Worm (Caenorhabditis elegans) whole organism, L4 larva: Measurements from ENCODE around the gene fbxa-202.

Experiments
- R02D3.7 ChIP-seq: fragments of 150-350 bp; sonication (generic microtip); optimal IDR thresholded peaks from 3 replicates; lab custom pipeline; 2014; ENCODE audit warnings: missing biosample characterization, missing genetic modification characterization
- T20F7.1 ChIP-seq: fragments of 200-800 bp; sonication (Bioruptor generic); optimal IDR thresholded peaks from 2 replicates; lab custom pipeline; 2018; ENCODE audit warnings: mild to moderate bottlenecking, missing genetic modification characterization, missing compliant biosample characterization
- Y105C5A.15 ChIP-seq: fragments of 200-800 bp; sonication (Bioruptor generic); IDR thresholded peaks from 2 replicates; pipeline ENCODE4 v1.3.6; 2022; ENCODE audit warnings: missing genetic modification characterization, missing compliant biosample characterization
- ZK337.2 ChIP-seq: fragments of 200-800 bp; sonication (Bioruptor generic); IDR thresholded peaks from 2 replicates; pipeline ENCODE4 v1.3.6; 2022; ENCODE audit warnings: missing genetic modification reagents, missing genetic modification characterization, missing compliant biosample characterization
- aha-1 ChIP-seq: fragments of 150-350 bp; peaks from one replicate; lab custom pipeline; 2014; ENCODE audit warnings: missing biosample characterization, missing genetic modification characterization
- aly-2 ChIP-seq: sonication (generic microtip); optimal IDR thresholded peaks from 2 replicates; lab custom pipeline; 2018; ENCODE audit warnings: missing biosample characterization, missing genetic modification characterization
- ceh-20 ChIP-seq: fragments of 200-800 bp; sonication (Bioruptor generic); IDR thresholded peaks from 2 replicates; pipeline ENCODE4 v1.3.6; 2022; ENCODE audit warnings: missing genetic modification reagents, missing genetic modification characterization, missing compliant biosample characterization
- ceh-44 ChIP-seq: fragments of 200-800 bp; sonication (Bioruptor generic); IDR thresholded peaks from 2 replicates; pipeline ENCODE4 v1.3.6; 2022; ENCODE audit warnings: missing genetic modification reagents, missing genetic modification characterization, missing compliant biosample characterization
- cey-2 ChIP-seq: sonication (generic microtip); optimal IDR thresholded peaks from 3 replicates; lab custom pipeline; 2017; ENCODE audit warnings: missing genetic modification characterization, mild to moderate bottlenecking, missing compliant biosample characterization, antibody characterized with exemption, borderline replicate concordance; ENCODE audit not compliant: insufficient read depth
- daf-8 ChIP-seq: fragments of 200-800 bp; sonication (Bioruptor generic); IDR thresholded peaks from 2 replicates; pipeline ENCODE4 v1.3.6; 2022; ENCODE audit warnings: missing genetic modification characterization, missing compliant biosample characterization
- dmd-8 ChIP-seq: fragments of 200-800 bp; sonication (Bioruptor generic); IDR thresholded peaks from 2 replicates; pipeline ENCODE4 v1.3.6; 2022; ENCODE audit warnings: missing genetic modification characterization, missing compliant biosample characterization
- duxl-1 ChIP-seq: sonication (generic microtip); optimal IDR thresholded peaks from 2 replicates; lab custom pipeline; 2016; ENCODE audit warnings: mild to moderate bottlenecking, missing genetic modification characterization, moderate library complexity, missing compliant biosample characterization; ENCODE audit not compliant: poor library complexity
- dve-1 ChIP-seq: sonication (generic microtip); optimal IDR thresholded peaks from 2 replicates; lab custom pipeline; 2017; ENCODE audit warnings: antibody characterized with exemption, mild to moderate bottlenecking, missing genetic modification characterization, missing compliant biosample characterization; ENCODE audit not compliant: insufficient read depth
- egl-27 ChIP-seq: sonication (generic microtip); optimal IDR thresholded peaks from 3 replicates; lab custom pipeline; 2017; ENCODE audit warnings: missing biosample characterization, missing genetic modification reagents, missing genetic modification characterization
- fos-1 ChIP-seq: fragments of 150-350 bp; optimal IDR thresholded peaks from 2 replicates; lab custom pipeline; 2014; ENCODE audit warnings: missing biosample characterization, missing genetic modification characterization
- hif-1 ChIP-seq, 2 experiments: sonication (generic microtip); optimal IDR thresholded peaks; 2 replicates each; lab custom pipeline; 2016 to 2017; ENCODE audit warnings: missing compliant biosample characterization in 2 of 2, missing genetic modification characterization in 2 of 2, missing genetic modification reagents in 2 of 2, missing genotype in 2 of 2, mild to moderate bottlenecking in 1 of 2
- hlh-11 ChIP-seq: fragments of 200-800 bp; sonication (Bioruptor generic); optimal IDR thresholded peaks from 2 replicates; lab custom pipeline; 2018; ENCODE audit warnings: mild to moderate bottlenecking, missing genetic modification characterization, missing compliant biosample characterization
- hlh-30 ChIP-seq: sonication (generic microtip); optimal IDR thresholded peaks from 2 replicates; lab custom pipeline; 2017; ENCODE audit warnings: antibody characterized with exemption, mild to moderate bottlenecking, missing genetic modification characterization, missing compliant biosample characterization; ENCODE audit not compliant: insufficient read depth
- jun-1 ChIP-seq: fragments of 150-350 bp; optimal IDR thresholded peaks from 2 replicates; lab custom pipeline; 2014; ENCODE audit warnings: missing biosample characterization, missing genetic modification reagents, missing genetic modification characterization
- lin-15B ChIP-seq: fragments of 150-350 bp; sonication (generic microtip); optimal IDR thresholded peaks from 3 replicates; lab custom pipeline; 2014; ENCODE audit warnings: missing biosample characterization, missing genetic modification characterization
- lin-38 ChIP-seq: fragments of 200-800 bp; sonication (Bioruptor generic); IDR thresholded peaks from 2 replicates; pipeline ENCODE4 v1.3.6; 2022; ENCODE audit warnings: missing genetic modification reagents, missing genetic modification characterization, missing compliant biosample characterization
- mxl-2 ChIP-seq: fragments of 200-800 bp; sonication (Bioruptor generic); conservative IDR thresholded peaks from 2 replicates; pipeline ENCODE4 v1.3.6; 2022; ENCODE audit warnings: missing genetic modification reagents, missing genetic modification characterization, missing compliant biosample characterization
- nhr-25 ChIP-seq: sonication (generic microtip); optimal IDR thresholded peaks from 2 replicates; lab custom pipeline; 2017; ENCODE audit warnings: missing genetic modification characterization, mild to moderate bottlenecking, missing compliant biosample characterization, antibody characterized with exemption, moderate library complexity, borderline replicate concordance; ENCODE audit not compliant: insufficient read depth
- nhr-28 ChIP-seq: fragments of 150-350 bp; optimal IDR thresholded peaks from 2 replicates; lab custom pipeline; 2014; ENCODE audit warnings: missing biosample characterization, missing genetic modification characterization
- nhr-77 ChIP-seq: fragments of 150-350 bp; optimal IDR thresholded peaks from 2 replicates; lab custom pipeline; 2014; ENCODE audit warnings: missing biosample characterization, missing genetic modification characterization
- saeg-2 ChIP-seq: fragments of 200-800 bp; sonication (Bioruptor generic); IDR thresholded peaks from 2 replicates; pipeline ENCODE4 v1.3.6; 2022; ENCODE audit warnings: missing genetic modification reagents, missing genetic modification characterization, missing compliant biosample characterization
- skn-1 ChIP-seq: fragments of 150-350 bp; optimal IDR thresholded peaks from 2 replicates; lab custom pipeline; 2014; ENCODE audit warnings: missing biosample characterization, missing genetic modification characterization
- snpc-1.2 ChIP-seq: fragments of 200-800 bp; sonication (Bioruptor generic); IDR thresholded peaks from 2 replicates; pipeline ENCODE4 v1.3.6; 2022; ENCODE audit warnings: missing genetic modification reagents, missing genetic modification characterization, missing compliant biosample characterization
- spr-1 ChIP-seq: sonication (generic microtip); optimal IDR thresholded peaks from 2 replicates; lab custom pipeline; 2016; ENCODE audit warnings: mild to moderate bottlenecking, missing genetic modification characterization, missing compliant biosample characterization
- unc-62 ChIP-seq, 3 experiments: fragments of 150-350 bp in 1 of 3; sonication (generic microtip); optimal IDR thresholded peaks in 2 of 3; peaks in 1 of 3; 1 replicate in 1 of 3; 2 replicates in 2 of 3; lab custom pipeline; 2014 to 2017; ENCODE audit warnings: missing biosample characterization in 3 of 3, missing genetic modification characterization in 3 of 3, missing genetic modification reagents in 3 of 3, missing genotype in 1 of 3
- ztf-7 ChIP-seq: fragments of 150-350 bp; optimal IDR thresholded peaks from 2 replicates; lab custom pipeline; 2014; ENCODE audit warnings: missing biosample characterization, missing genetic modification characterization

The fbxa-202 gene

DNA sequence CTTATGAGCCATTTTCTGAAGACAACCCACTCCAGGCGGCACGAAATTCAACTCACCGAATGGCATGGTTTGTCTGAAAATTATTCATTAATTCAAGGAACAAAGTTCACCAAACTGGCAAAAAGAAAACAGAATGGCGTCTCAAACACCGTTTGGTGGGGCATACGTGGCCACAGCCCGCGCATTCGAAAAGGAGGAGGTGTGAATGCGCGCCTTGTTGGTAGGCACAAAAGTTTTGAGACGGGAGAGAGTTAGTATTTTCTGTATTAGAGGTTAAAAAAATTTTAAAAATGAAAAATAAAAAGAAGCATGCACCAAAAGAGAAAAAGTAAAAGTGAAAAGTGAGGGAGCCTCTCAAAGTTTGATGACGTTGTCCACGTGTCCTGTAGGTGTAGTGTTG lies 15.1 kb upstream of the fbxa-202 start (continued):
- TF ChIP-seq hlh-30 (no peak), jun-1 (tag; lab: Kevin White, UChicago) (no peak), cey-2 (tag; lab: Kevin White, UChicago) (no peak)

DNA sequence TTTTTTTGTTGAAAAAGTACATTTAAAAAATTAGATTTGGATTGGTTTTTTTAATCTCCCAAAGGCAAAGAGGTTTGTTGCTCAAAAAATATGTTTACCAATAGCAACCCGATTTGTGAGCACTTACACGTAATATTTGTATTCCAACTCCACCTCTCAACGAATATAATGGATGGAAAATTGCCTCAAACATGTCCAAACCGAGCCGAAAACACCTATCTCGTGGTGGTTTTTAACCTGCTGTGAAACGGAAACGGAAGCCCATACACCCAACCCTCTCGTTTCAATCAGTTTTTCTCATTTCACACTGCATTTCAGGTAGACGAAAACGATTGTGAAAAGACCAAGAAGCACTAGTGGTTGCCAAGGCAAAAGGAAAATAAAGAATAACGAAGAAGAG lies 10.4 kb upstream of the fbxa-202 start, which contains the start of gene cest-24:
cest-24 (plus strand) TSS at position 301 of the 400 bp plus-strand sequence.
- no peak for TF ChIP-seq duxl-1 (tag; lab: Kevin White, UChicago)
- TF ChIP-seq R02D3.7, result no peak
- TF ChIP-seq spr-1 (tag; lab: Kevin White, UChicago), result no peak
- TF ChIP-seq lin-15B (tag; lab: Kevin White, UChicago), result no peak
- no peak for TF ChIP-seq dve-1 (tag; lab: Kevin White, UChicago)
- TF ChIP-seq hif-1 (tag; optimal IDR thresholded peaks at IDR 0.05; lab: Kevin White, UChicago), result no peak
- no peak for TF ChIP-seq saeg-2 (GFP tag; lab: Robert Waterston, UW)
- no peak for TF ChIP-seq mxl-2 (GFP tag; lab: Robert Waterston, UW)
- TF ChIP-seq snpc-1.2 (GFP tag; lab: Robert Waterston, UW), result no peak
- no peak for TF ChIP-seq nhr-25 (tag; lab: Kevin White, UChicago)
- no peak for TF ChIP-seq skn-1 (tag; lab: Kevin White, UChicago)
- no peak for TF ChIP-seq cey-2 (tag; lab: Kevin White, UChicago)
- no peak for TF ChIP-seq ztf-7 (tag; lab: Kevin White, UChicago)
- no peak for TF ChIP-seq ZK337.2
- TF ChIP-seq dmd-8 (GFP tag; lab: Robert Waterston, UW), result no peak

DNA sequence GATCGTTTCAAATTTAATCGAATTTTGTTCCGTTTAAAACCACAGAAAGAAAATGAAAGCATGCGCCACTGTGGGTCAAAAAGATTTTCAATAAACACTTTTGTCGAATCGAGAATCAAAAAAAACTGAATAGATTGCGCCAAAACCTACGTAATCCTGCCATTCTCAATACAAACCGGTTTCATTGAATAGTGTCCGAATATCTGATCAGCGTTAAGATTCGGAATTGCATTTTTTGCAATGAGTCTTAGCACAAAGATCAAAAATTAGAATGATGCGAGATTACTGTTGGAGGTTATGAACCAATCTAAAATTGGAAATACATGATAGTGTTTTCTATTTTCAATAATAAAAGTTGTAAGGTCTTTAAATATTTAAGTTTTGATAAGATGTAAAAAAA lies 9.2 kb upstream of the fbxa-202 start:
- TF ChIP-seq unc-62 (GFP tag; optimal IDR thresholded peaks at IDR 0.05 in 1 of 2; lab: Kevin White, UChicago), result peak in 1 of 2 experiments; percentile 24
- TF ChIP-seq unc-62 (tag; optimal IDR thresholded peaks at IDR 0.05; lab: Kevin White, UChicago), result no peak
- no peak for TF ChIP-seq ceh-44 (GFP tag; lab: Robert Waterston, UW)
- no peak for TF ChIP-seq lin-15B (tag; lab: Kevin White, UChicago)
- TF ChIP-seq nhr-28 (tag; lab: Kevin White, UChicago), result peak; percentile 7
- no peak for TF ChIP-seq Y105C5A.15 (GFP tag; lab: Robert Waterston, UW)
- no peak for TF ChIP-seq daf-8 (GFP tag; lab: Robert Waterston, UW)

DNA sequence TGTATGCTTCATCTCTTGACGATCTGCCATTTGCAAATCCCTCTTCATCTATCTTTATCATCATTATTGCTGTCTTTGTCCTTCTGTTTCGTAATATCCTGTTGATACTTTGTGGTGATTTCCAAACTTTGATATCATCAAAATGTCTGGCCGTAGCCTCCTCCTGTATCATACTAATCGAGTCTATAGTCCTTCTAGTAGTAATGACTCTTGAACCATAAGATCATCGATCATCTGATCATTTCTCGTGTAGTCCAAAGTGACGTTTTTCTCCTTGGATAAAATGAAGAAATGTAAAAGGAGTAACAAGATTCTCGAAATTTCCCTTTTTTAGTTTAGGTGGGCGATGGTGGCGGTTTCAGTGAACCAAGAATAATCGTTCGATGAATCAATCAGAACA lies 7.7 kb upstream of the fbxa-202 start:
- TF ChIP-seq nhr-28 (tag; lab: Kevin White, UChicago) (peak; percentile 96), hlh-30 (peak; percentile 11), saeg-2 (GFP tag; lab: Robert Waterston, UW) (no peak), aha-1 (tag; lab: Kevin White, UChicago) (peak; percentile 20), hlh-11 (tag; lab: Kevin White, UChicago) (peak; percentile 14), egl-27 (no peak), cey-2 (tag; lab: Kevin White, UChicago) (no peak)

ce11 chrV:6321280-6321679 lies 5.8 kb upstream of the fbxa-202 start:
- no peak for TF ChIP-seq nhr-28 (tag; lab: Kevin White, UChicago)
- TF ChIP-seq aly-2, result no peak
- no peak for TF ChIP-seq ceh-20 (GFP tag; lab: Robert Waterston, UW)
- peak in 1 of 2 experiments; percentile 94 for TF ChIP-seq unc-62 (GFP tag; optimal IDR thresholded peaks at IDR 0.05 in 1 of 2; lab: Kevin White, UChicago)
- no peak for TF ChIP-seq unc-62 (tag; optimal IDR thresholded peaks at IDR 0.05; lab: Kevin White, UChicago)
- no peak for TF ChIP-seq snpc-1.2 (GFP tag; lab: Robert Waterston, UW)
- no peak for TF ChIP-seq T20F7.1 (GFP tag; lab: Kevin White, UChicago)

- TF ChIP-seq nhr-77 (tag; lab: Kevin White, UChicago) (no peak), lin-38 (GFP tag; lab: Robert Waterston, UW) (no peak), fos-1 (no peak), nhr-28 (tag; lab: Kevin White, UChicago) (peak; percentile 98), aly-2 (no peak), aha-1 (tag; lab: Kevin White, UChicago) (peak; percentile 16)
- TF ChIP-seq, all 104 proteins: peak for 2
Observed at ce11 chrV:6321733-6322198, 5.3 kb upstream of the fbxa-202 start, which contains the start of gene T28C12.15. TSS of gene T28C12.15 (minus strand) at chrV:6321783.
